Worm (Caenorhabditis elegans) whole organism, late embryonic: Measurements from ENCODE around the gene R11E3.2.

Source experiments
- C38D4.7 ChIP-seq: fragments of 200-800 bp; sonication (Bioruptor generic); optimal IDR thresholded peaks from 2 replicates; lab custom pipeline; 2018; ENCODE audit warnings: mild to moderate bottlenecking, missing genetic modification characterization, moderate library complexity, missing compliant biosample characterization
- F13H6.1 ChIP-seq: sonication (generic microtip); optimal IDR thresholded peaks from 2 replicates; lab custom pipeline; 2016; ENCODE audit warnings: missing genetic modification characterization, missing compliant biosample characterization
- Y22D7AL.16 ChIP-seq: sonication (generic microtip); optimal IDR thresholded peaks from 2 replicates; lab custom pipeline; 2016; ENCODE audit warnings: missing genetic modification characterization, missing compliant biosample characterization
- ama-1 ChIP-seq: fragments of 150-350 bp; optimal IDR thresholded peaks from 2 replicates; lab custom pipeline; 2014
- ceh-30 ChIP-seq: fragments of 150-350 bp; optimal IDR thresholded peaks from 2 replicates; lab custom pipeline; 2014; ENCODE audit warnings: missing biosample characterization, missing genetic modification characterization
- ceh-31 ChIP-seq: sonication (generic microtip); optimal IDR thresholded peaks from 2 replicates; lab custom pipeline; 2016; ENCODE audit warnings: missing genetic modification characterization, missing compliant biosample characterization
- ceh-34 ChIP-seq: sonication (generic microtip); optimal IDR thresholded peaks from 2 replicates; lab custom pipeline; 2016; ENCODE audit warnings: mild to moderate bottlenecking, missing genetic modification characterization, missing compliant biosample characterization
- ceh-45 ChIP-seq: fragments of 200-800 bp; sonication (Bioruptor generic); IDR thresholded peaks from 2 replicates; pipeline ENCODE4 v1.3.6; 2022; ENCODE audit warnings: missing genetic modification reagents, missing genetic modification characterization, missing compliant biosample characterization
- ceh-48 ChIP-seq: sonication (generic microtip); optimal IDR thresholded peaks from 2 replicates; lab custom pipeline; 2016; ENCODE audit warnings: missing genetic modification characterization, inconsistent platforms, missing compliant biosample characterization
- dmd-4 ChIP-seq: sonication (generic microtip); optimal IDR thresholded peaks from 2 replicates; lab custom pipeline; 2016; ENCODE audit warnings: borderline replicate concordance, missing genetic modification characterization, missing compliant biosample characterization
- dve-1 ChIP-seq: sonication (generic microtip); optimal IDR thresholded peaks from 2 replicates; lab custom pipeline; 2017; ENCODE audit warnings: antibody characterized with exemption, mild to moderate bottlenecking, missing genetic modification characterization, missing compliant biosample characterization
- elt-2 ChIP-seq: sonication (generic microtip); optimal IDR thresholded peaks from 2 replicates; lab custom pipeline; 2016; ENCODE audit warnings: missing genetic modification reagents, missing genetic modification characterization, missing compliant biosample characterization
- elt-4 ChIP-seq: sonication (generic microtip); optimal IDR thresholded peaks from 2 replicates; lab custom pipeline; 2016; ENCODE audit warnings: missing genetic modification characterization, missing compliant biosample characterization
- eyg-1 ChIP-seq: sonication (generic microtip); optimal IDR thresholded peaks from 2 replicates; lab custom pipeline; 2016; ENCODE audit warnings: missing genotype, missing genetic modification characterization, missing compliant biosample characterization
- fax-1 ChIP-seq: sonication (generic microtip); optimal IDR thresholded peaks from 2 replicates; lab custom pipeline; 2016; ENCODE audit warnings: missing genotype, missing genetic modification characterization, missing compliant biosample characterization
- fkh-10 ChIP-seq: fragments of 150-350 bp; optimal IDR thresholded peaks from 2 replicates; lab custom pipeline; 2014; ENCODE audit warnings: missing biosample characterization, missing genetic modification reagents, missing genetic modification characterization
- hlh-15 ChIP-seq: sonication (generic microtip); optimal IDR thresholded peaks from 2 replicates; lab custom pipeline; 2016; ENCODE audit warnings: missing genetic modification characterization, missing compliant biosample characterization
- hlh-6 ChIP-seq: sonication (generic microtip); optimal IDR thresholded peaks from 2 replicates; lab custom pipeline; 2016; ENCODE audit warnings: missing genotype, missing genetic modification characterization, missing compliant biosample characterization
- hlh-8 ChIP-seq: sonication (generic microtip); optimal IDR thresholded peaks from 2 replicates; lab custom pipeline; 2016; ENCODE audit warnings: missing genotype, missing genetic modification characterization, missing compliant biosample characterization
- nfya-1 ChIP-seq: sonication (generic microtip); optimal IDR thresholded peaks from 2 replicates; lab custom pipeline; 2017; ENCODE audit warnings: missing genetic modification characterization, mild to moderate bottlenecking, missing compliant biosample characterization, antibody characterized with exemption, moderate library complexity
- nhr-232 ChIP-seq: sonication (generic microtip); optimal IDR thresholded peaks from 2 replicates; lab custom pipeline; 2016; ENCODE audit warnings: missing genetic modification characterization, missing compliant biosample characterization
- pat-9 ChIP-seq: fragments of 200-800 bp; sonication (Bioruptor generic); optimal IDR thresholded peaks from 2 replicates; lab custom pipeline; 2018; ENCODE audit warnings: mild to moderate bottlenecking, missing genetic modification characterization, moderate library complexity, missing compliant biosample characterization
- pax-1 ChIP-seq: fragments of 150-350 bp; optimal IDR thresholded peaks from 2 replicates; lab custom pipeline; 2014; ENCODE audit warnings: missing biosample characterization, missing genetic modification characterization
- pha-4 ChIP-seq: fragments of 150-350 bp; optimal IDR thresholded peaks from 2 replicates; lab custom pipeline; 2018; ENCODE audit warnings: missing biosample characterization, missing genetic modification reagents, missing genetic modification characterization
- pqm-1 ChIP-seq: sonication (generic microtip); optimal IDR thresholded peaks from 2 replicates; lab custom pipeline; 2016; ENCODE audit warnings: missing genetic modification characterization, missing compliant biosample characterization
- ref-2 ChIP-seq: sonication (generic microtip); optimal IDR thresholded peaks from 2 replicates; lab custom pipeline; 2016; ENCODE audit warnings: missing genetic modification characterization, missing compliant biosample characterization
- rnt-1 ChIP-seq: sonication (generic microtip); optimal IDR thresholded peaks from 2 replicates; lab custom pipeline; 2016; ENCODE audit warnings: missing genetic modification characterization, missing compliant biosample characterization
- sdc-2 ChIP-seq: sonication (generic microtip); optimal IDR thresholded peaks from 2 replicates; lab custom pipeline; 2016; ENCODE audit warnings: missing genotype, missing genetic modification characterization, missing compliant biosample characterization
- sox-4 ChIP-seq: sonication (generic microtip); optimal IDR thresholded peaks from 2 replicates; lab custom pipeline; 2017; ENCODE audit warnings: mild to moderate bottlenecking, missing genetic modification characterization, inconsistent platforms, missing compliant biosample characterization
- syd-9 ChIP-seq: sonication (generic microtip); optimal IDR thresholded peaks from 2 replicates; lab custom pipeline; 2016; ENCODE audit warnings: mild to moderate bottlenecking, missing genetic modification characterization, moderate library complexity, missing compliant biosample characterization
- tbx-2 ChIP-seq: sonication (generic microtip); optimal IDR thresholded peaks from 2 replicates; lab custom pipeline; 2016; ENCODE audit warnings: missing genetic modification characterization, missing compliant biosample characterization
- tbx-7 ChIP-seq: sonication (generic microtip); optimal IDR thresholded peaks from 2 replicates; lab custom pipeline; 2016; ENCODE audit warnings: missing genotype, missing genetic modification characterization, missing compliant biosample characterization
- ttx-3 ChIP-seq: sonication (generic microtip); optimal IDR thresholded peaks from 2 replicates; lab custom pipeline; 2016; ENCODE audit warnings: missing genetic modification reagents, missing genetic modification characterization, missing compliant biosample characterization
- unc-42 ChIP-seq: sonication (generic microtip); optimal IDR thresholded peaks from 2 replicates; lab custom pipeline; 2016; ENCODE audit warnings: missing genotype, missing genetic modification characterization, missing compliant biosample characterization
- unc-55 ChIP-seq: sonication (generic microtip); optimal IDR thresholded peaks from 2 replicates; lab custom pipeline; 2017; ENCODE audit warnings: missing biosample characterization, missing genetic modification reagents, missing genetic modification characterization
- zip-5 ChIP-seq: sonication (generic microtip); optimal IDR thresholded peaks from 2 replicates; lab custom pipeline; 2016; ENCODE audit warnings: missing genetic modification characterization, missing compliant biosample characterization

R11E3.2 gene

DNA sequence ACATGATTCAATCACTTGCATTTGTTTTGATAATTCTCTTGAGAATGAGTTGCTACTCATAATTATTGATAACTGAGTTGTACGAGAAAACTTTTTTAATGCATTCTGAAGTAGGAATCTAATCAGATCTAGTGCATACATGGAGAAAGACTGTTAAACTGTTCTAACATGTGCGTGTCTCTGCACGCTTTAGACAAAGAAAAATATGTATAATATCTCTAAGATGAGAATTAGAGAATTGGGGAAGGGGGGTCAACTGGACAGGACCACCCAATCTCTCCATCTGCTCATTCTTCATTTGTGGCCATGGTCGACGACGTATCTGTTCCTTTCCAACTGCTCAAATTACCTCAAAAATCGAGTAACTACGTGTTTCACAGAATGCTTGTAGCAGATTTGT lies 34.6 kb upstream of the R11E3.2 start, which contains the start of gene fbxb-78:
fbxb-78 (plus strand) TSS at position 301 of the 400 bp plus-strand sequence.
- TF ChIP-seq ceh-31 = no peak
- no peak for TF ChIP-seq ceh-45 (GFP tag; lab: Robert Waterston, UW)
- TF ChIP-seq unc-42 (tag; lab: Kevin White, UChicago) = no peak
- TF ChIP-seq hlh-15 = no peak
- TF ChIP-seq ama-1 (lab: Kevin White, UChicago) = no peak
- no peak for TF ChIP-seq C38D4.7 (GFP tag; lab: Kevin White, UChicago)
- no peak for TF ChIP-seq F13H6.1
- TF ChIP-seq rnt-1 (tag; lab: Kevin White, UChicago) = no peak
- TF ChIP-seq pat-9 = no peak
- no peak for TF ChIP-seq dve-1 (tag; lab: Kevin White, UChicago)
- no peak for TF ChIP-seq Y22D7AL.16 (tag; lab: Kevin White, UChicago)
- TF ChIP-seq ref-2 (tag; lab: Kevin White, UChicago) = no peak
- TF ChIP-seq pha-4 (tag; lab: Kevin White, UChicago) = no peak
- TF ChIP-seq dmd-4 (tag; lab: Kevin White, UChicago) = no peak
- no peak for TF ChIP-seq tbx-7 (tag; lab: Kevin White, UChicago)

DNA sequence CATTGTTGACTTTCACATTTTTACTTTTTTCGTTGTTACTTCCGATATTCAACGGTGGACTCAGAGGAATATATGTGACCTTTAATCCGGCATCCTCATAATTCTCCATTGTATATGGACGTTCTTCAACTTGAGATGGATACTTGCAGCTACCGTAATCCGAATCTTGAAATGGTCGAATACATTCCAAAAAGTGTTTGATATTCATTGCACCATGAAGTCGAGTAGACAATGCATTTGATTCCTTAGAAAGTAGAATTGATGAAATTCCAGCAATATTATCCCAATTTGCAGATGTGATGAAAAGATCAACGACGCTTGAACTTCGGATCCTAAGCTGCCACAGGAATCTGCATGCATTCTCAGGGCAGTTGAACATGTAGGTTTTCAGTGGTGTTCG lies 29.4 kb upstream of the R11E3.2 start:
- TF ChIP-seq pqm-1 (tag; lab: Kevin White, UChicago) = no peak
- TF ChIP-seq ceh-48 (tag; lab: Kevin White, UChicago) = no peak
- TF ChIP-seq unc-55 (GFP tag; lab: Kevin White, UChicago) = no peak
- TF ChIP-seq ref-2 (tag; lab: Kevin White, UChicago) = no peak
- TF ChIP-seq sdc-2 = no peak
- no peak for TF ChIP-seq eyg-1 (tag; lab: Kevin White, UChicago)
- TF ChIP-seq pat-9 = no peak
- no peak for TF ChIP-seq ceh-30 (tag; lab: Kevin White, UChicago)
- TF ChIP-seq fax-1 (tag; lab: Kevin White, UChicago) = no peak
- no peak for TF ChIP-seq pax-1 (tag; lab: Kevin White, UChicago)
- TF ChIP-seq hlh-8 (tag; lab: Kevin White, UChicago) = no peak
- no peak for TF ChIP-seq ceh-34 (tag; lab: Kevin White, UChicago)
- TF ChIP-seq, all 69 proteins: peak for 0

ce11 chrIV:4744167-4744566 lies 27.7 kb upstream of the R11E3.2 start, which contains the start of gene hoe-1:
Gene hoe-1 (minus strand): TSS chrIV:4744267.
- TF ChIP-seq unc-55 (GFP tag; lab: Kevin White, UChicago) (no peak), ceh-31 (no peak), F13H6.1 (no peak), zip-5 (tag; lab: Kevin White, UChicago) (no peak), elt-2 (tag; lab: Kevin White, UChicago) (no peak), ceh-48 (tag; lab: Kevin White, UChicago) (no peak), ama-1 (lab: Kevin White, UChicago) (no peak)

- no peak for TF ChIP-seq ceh-34 (tag; lab: Kevin White, UChicago)
- TF ChIP-seq ttx-3 (tag; lab: Kevin White, UChicago) = peak; percentile 36
- no peak for TF ChIP-seq eyg-1 (tag; lab: Kevin White, UChicago)
- TF ChIP-seq elt-2 (tag; lab: Kevin White, UChicago) = peak; percentile 42
- TF ChIP-seq syd-9 (tag; lab: Kevin White, UChicago) = no peak
- no peak for TF ChIP-seq F13H6.1
- TF ChIP-seq pat-9 = no peak
- TF ChIP-seq sox-4 = peak; percentile 6
- no peak for TF ChIP-seq unc-55 (GFP tag; lab: Kevin White, UChicago)
- no peak for TF ChIP-seq elt-4 (tag; lab: Kevin White, UChicago)
- TF ChIP-seq hlh-6 = no peak
- TF ChIP-seq tbx-2 (tag; lab: Kevin White, UChicago) = no peak
- TF ChIP-seq nfya-1 (tag; lab: Kevin White, UChicago) = peak; percentile 35
- no peak for TF ChIP-seq hlh-15
- no peak for TF ChIP-seq ceh-30 (tag; lab: Kevin White, UChicago)
- TF ChIP-seq fkh-10 (GFP tag; lab: Kevin White, UChicago) = no peak
- no peak for TF ChIP-seq ceh-48 (tag; lab: Kevin White, UChicago)
- TF ChIP-seq nhr-232 (tag; lab: Kevin White, UChicago) = no peak
- no peak for TF ChIP-seq sdc-2
- TF ChIP-seq, all 69 proteins: peak for 4
Observed at ce11 chrIV:4745422-4745821, 26.5 kb upstream of the R11E3.2 start, which contains the start of gene timm-17B.1. Gene timm-17B.1 (minus strand): TSS chrIV:4745492.
